Worm (Caenorhabditis elegans): ENCODE results near the gene srw-12.

srw-12 gene

DNA sequence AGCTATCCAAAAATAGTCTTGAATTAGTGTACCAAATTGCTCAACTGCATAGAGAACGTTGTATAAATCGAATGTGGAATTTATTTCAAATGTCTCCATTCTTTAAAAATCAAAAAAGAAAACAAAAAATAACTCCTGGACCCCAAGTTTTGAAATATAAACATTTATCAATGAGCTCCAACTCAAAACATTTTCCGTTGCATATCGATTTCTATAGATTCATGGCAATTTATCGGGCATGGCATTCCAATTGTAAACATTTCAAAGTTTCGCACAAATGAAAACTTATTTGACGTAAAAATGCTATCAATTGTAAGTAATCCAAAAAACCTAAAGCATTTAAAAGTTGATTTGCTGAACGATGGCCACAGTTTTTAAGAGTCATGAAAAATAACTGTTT, at the start of gene srw-12:
TSS of gene srw-12 (minus strand) at position 101 of the 400 bp plus-strand sequence.
- TF ChIP-seq fkh-10 (GFP tag; optimal IDR thresholded peaks at IDR 0.05) (no peak), ceh-16 (tag; optimal IDR thresholded peaks at IDR 0.05) (no peak), fos-1 (tag; optimal IDR thresholded peaks at IDR 0.05) (no peak), skn-1 (tag; optimal IDR thresholded peaks at IDR 0.05) (no peak), nhr-11 (tag; optimal IDR thresholded peaks at IDR 0.05) (no peak), lin-15B (tag; optimal IDR thresholded peaks at IDR 0.05) (no peak), nhr-12 (tag; optimal IDR thresholded peaks at IDR 0.05) (no peak), elt-1 (tag; optimal IDR thresholded peaks at IDR 0.05) (no peak), ceh-28 (tag; optimal IDR thresholded peaks at IDR 0.05) (no peak), mml-1 (tag; optimal IDR thresholded peaks at IDR 0.05) (no peak), daf-12 (tag; optimal IDR thresholded peaks at IDR 0.05) (no peak)

DNA sequence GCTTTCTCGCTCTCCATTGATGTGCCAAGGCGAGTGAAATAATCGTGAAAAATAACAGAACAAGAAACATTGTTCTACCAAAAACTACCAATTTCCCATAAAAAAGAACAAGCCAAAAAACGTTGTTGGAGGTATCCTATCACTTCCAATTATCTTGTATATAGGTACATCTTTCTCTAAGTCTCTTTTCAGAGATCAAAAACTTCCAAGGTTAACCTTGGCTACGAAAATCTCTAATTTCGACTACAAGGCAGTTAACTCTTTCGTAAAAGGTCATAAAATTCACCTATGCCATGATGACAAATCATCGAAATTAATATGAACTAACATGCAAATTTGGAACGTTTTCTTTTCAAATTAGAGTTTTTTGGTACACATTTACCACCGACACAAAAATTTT, 49.4 kb upstream of the srw-12 start, which contains the start of gene cyp-34A1:
TSS of gene cyp-34A1 (minus strand) at position 101 of the 400 bp plus-strand sequence.
- TF ChIP-seq eor-1 (tag; optimal IDR thresholded peaks at IDR 0.05) (no peak), nhr-25 (tag; optimal IDR thresholded peaks at IDR 0.05) (peak; percentile 19)

- no peak for TF ChIP-seq skn-1 (tag; optimal IDR thresholded peaks at IDR 0.05)
- TF ChIP-seq ceh-16 (tag; optimal IDR thresholded peaks at IDR 0.05) = no peak
- TF ChIP-seq fkh-2 (tag; optimal IDR thresholded peaks at IDR 0.05) = no peak
- peak; percentile 74 for TF ChIP-seq nhr-25 (tag; optimal IDR thresholded peaks at IDR 0.05)
Measured at ce11 chrV:15285984-15286383, 47.5 kb upstream of the srw-12 start.

DNA sequence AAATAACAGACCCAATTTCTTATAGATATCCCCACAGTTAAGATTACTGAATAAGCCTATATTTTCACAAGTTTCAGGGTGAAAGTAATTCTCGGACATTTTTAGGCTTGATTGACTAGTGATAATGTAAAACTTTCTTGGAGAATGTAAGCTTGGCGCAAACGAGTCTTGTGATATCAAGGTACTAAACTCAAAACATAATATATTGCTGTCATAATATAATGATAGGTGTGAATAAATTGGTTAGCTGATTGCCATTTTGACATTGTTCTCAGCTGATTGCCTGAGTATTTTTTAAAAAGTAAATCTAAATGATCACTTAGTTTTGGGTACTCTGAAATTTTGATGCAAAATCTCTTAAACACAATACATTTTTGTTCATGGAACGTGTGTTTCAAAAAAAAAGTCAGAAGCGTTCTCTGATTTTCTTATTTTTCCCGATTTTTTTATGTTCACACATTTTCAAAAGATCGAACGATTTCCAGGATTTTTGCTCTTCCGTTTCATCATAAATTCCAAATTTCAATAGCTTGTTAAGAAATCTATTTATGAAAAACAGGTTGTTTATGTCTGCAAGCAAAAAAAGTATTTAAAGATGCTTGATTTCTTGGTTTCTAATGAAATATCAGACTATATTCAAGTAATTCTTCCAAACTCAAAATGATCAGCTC, 43.0 kb upstream of the srw-12 start, which contains the start of the genes srw-19 and srx-51:
TSS of gene srw-19 (minus strand) at position 101 of the 671 bp plus-strand sequence.
TSS of gene srx-51 (plus strand) at position 621 of the 671 bp plus-strand sequence.
- TF ChIP-seq egl-5 (tag; optimal IDR thresholded peaks at IDR 0.05) = no peak
- TF ChIP-seq R02D3.7 (tag; optimal IDR thresholded peaks at IDR 0.05) = no peak
- TF ChIP-seq ceh-9 (tag; optimal IDR thresholded peaks at IDR 0.05) = no peak
- no peak for TF ChIP-seq nhr-77 (tag; optimal IDR thresholded peaks at IDR 0.05)
- TF ChIP-seq mdl-1 (tag; optimal IDR thresholded peaks at IDR 0.05) = no peak
- TF ChIP-seq nhr-67 (tag; optimal IDR thresholded peaks at IDR 0.05) = no peak
- no peak for TF ChIP-seq nhr-237 (tag; optimal IDR thresholded peaks at IDR 0.05)
- TF ChIP-seq elt-3 (tag; optimal IDR thresholded peaks at IDR 0.05) = no peak
- TF ChIP-seq nhr-76 (tag; optimal IDR thresholded peaks at IDR 0.05) = no peak
- TF ChIP-seq eor-1 (tag; optimal IDR thresholded peaks at IDR 0.05) = no peak
- no peak for TF ChIP-seq skn-1 (tag; optimal IDR thresholded peaks at IDR 0.05)
- TF ChIP-seq unc-62 (GFP tag; optimal IDR thresholded peaks at IDR 0.05) = no peak
- no peak for TF ChIP-seq lin-39 (tag; optimal IDR thresholded peaks at IDR 0.05)
- no peak for TF ChIP-seq aly-2 (tag; optimal IDR thresholded peaks at IDR 0.05)
- no peak for TF ChIP-seq ztf-4 (tag; optimal IDR thresholded peaks at IDR 0.05)
- no peak for TF ChIP-seq egl-27 (tag; optimal IDR thresholded peaks at IDR 0.05)
- TF ChIP-seq ceh-82 (tag; optimal IDR thresholded peaks at IDR 0.05) = no peak
- no peak for TF ChIP-seq zag-1 (tag; optimal IDR thresholded peaks at IDR 0.05)

- TF ChIP-seq nhr-11 (tag; optimal IDR thresholded peaks at IDR 0.05) = no peak
- no peak for TF ChIP-seq ztf-11 (tag; optimal IDR thresholded peaks at IDR 0.05)
- no peak for TF ChIP-seq skn-1 (tag; optimal IDR thresholded peaks at IDR 0.05)
- no peak for TF ChIP-seq mml-1 (tag; optimal IDR thresholded peaks at IDR 0.05)
- TF ChIP-seq ceh-28 (tag; optimal IDR thresholded peaks at IDR 0.05) = no peak
- no peak for TF ChIP-seq fos-1 (tag; optimal IDR thresholded peaks at IDR 0.05)
- no peak for TF ChIP-seq fkh-2 (tag; optimal IDR thresholded peaks at IDR 0.05)
- no peak for TF ChIP-seq nhr-23 (tag; optimal IDR thresholded peaks at IDR 0.05)
- no peak for TF ChIP-seq ceh-16 (tag; optimal IDR thresholded peaks at IDR 0.05)
Measured at ce11 chrV:15276915-15277314, 38.5 kb upstream of the srw-12 start, which contains the start of gene srw-17. TSS of gene srw-17 (minus strand) at chrV:15277015.

DNA sequence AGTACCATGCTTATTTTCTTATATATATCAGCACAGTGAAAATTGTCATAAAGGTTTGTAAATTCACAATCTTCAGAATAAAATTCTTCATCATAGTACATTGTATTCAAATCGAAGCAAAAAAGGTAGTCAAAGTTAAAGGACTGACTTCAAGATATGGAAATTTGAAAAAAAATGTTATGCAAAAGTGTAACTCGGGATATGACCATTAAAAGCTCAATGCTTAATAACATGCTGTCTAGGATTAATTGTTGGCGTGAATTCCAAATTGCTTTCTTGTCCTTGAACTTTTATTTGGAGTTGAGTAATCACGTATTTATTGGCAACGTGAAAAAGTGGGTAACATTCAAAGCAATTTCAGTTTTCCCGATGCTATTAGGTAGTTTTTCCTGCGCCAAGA, 36.3 kb upstream of the srw-12 start, which contains the start of gene srw-16:
TSS of gene srw-16 (minus strand) at position 101 of the 400 bp plus-strand sequence.
- TF ChIP-seq pha-4 (tag; optimal IDR thresholded peaks at IDR 0.05) (no peak), lsy-12 (tag; optimal IDR thresholded peaks at IDR 0.05) (no peak), snpc-4 (tag; optimal IDR thresholded peaks at IDR 0.05) (no peak), ZK546.5 (tag; optimal IDR thresholded peaks at IDR 0.05) (no peak), fkh-10 (GFP tag; optimal IDR thresholded peaks at IDR 0.05) (no peak), hmg-11 (tag; optimal IDR thresholded peaks at IDR 0.05) (no peak), nhr-28 (tag; optimal IDR thresholded peaks at IDR 0.05) (no peak), mdl-1 (tag; optimal IDR thresholded peaks at IDR 0.05) (no peak), unc-39 (tag; optimal IDR thresholded peaks at IDR 0.05) (no peak), zag-1 (tag; optimal IDR thresholded peaks at IDR 0.05) (no peak), mml-1 (tag; optimal IDR thresholded peaks at IDR 0.05) (no peak), ztf-11 (tag; optimal IDR thresholded peaks at IDR 0.05) (no peak), eor-1 (tag; optimal IDR thresholded peaks at IDR 0.05) (no peak), unc-62 (GFP tag; optimal IDR thresholded peaks at IDR 0.05) (no peak), nhr-11 (tag; optimal IDR thresholded peaks at IDR 0.05) (no peak), nhr-23 (tag; optimal IDR thresholded peaks at IDR 0.05) (no peak)
